Worm (Caenorhabditis elegans) whole organism, L4 larva: ENCODE data around the gene clec-185.

Experiments used
- dmd-6 ChIP-seq: fragments of 200-800 bp; sonication (Bioruptor generic); IDR thresholded peaks from 2 replicates; pipeline ENCODE4 v1.3.6; 2022; ENCODE audit warnings: missing genetic modification reagents, missing genetic modification characterization, missing compliant biosample characterization
- fkh-10 ChIP-seq: fragments of 150-350 bp; optimal IDR thresholded peaks from 2 replicates; lab custom pipeline; 2014; ENCODE audit warnings: missing biosample characterization, missing genetic modification reagents, missing genetic modification characterization
- madf-9 ChIP-seq: fragments of 200-800 bp; sonication (Bioruptor generic); conservative IDR thresholded peaks from 2 replicates; pipeline ENCODE4 v1.3.6; 2022; ENCODE audit warnings: missing genetic modification reagents, missing genetic modification characterization, missing compliant biosample characterization
- unc-62 ChIP-seq, 3 experiments: fragments of 150-350 bp in 1 of 3; sonication (generic microtip); optimal IDR thresholded peaks in 2 of 3; peaks in 1 of 3; 1 replicate in 1 of 3; 2 replicates in 2 of 3; lab custom pipeline; 2014 to 2017; ENCODE audit warnings: missing biosample characterization in 3 of 3, missing genetic modification characterization in 3 of 3, missing genetic modification reagents in 3 of 3, missing genotype in 1 of 3
- zag-1 ChIP-seq: fragments of 150-350 bp; optimal IDR thresholded peaks from 2 replicates; lab custom pipeline; 2014; ENCODE audit warnings: missing biosample characterization, missing genetic modification characterization
- zip-11 ChIP-seq: fragments of 200-800 bp; sonication (Bioruptor generic); IDR thresholded peaks from 2 replicates; pipeline ENCODE4 v1.3.6; 2022; ENCODE audit warnings: missing genetic modification characterization, missing compliant biosample characterization

DNA sequence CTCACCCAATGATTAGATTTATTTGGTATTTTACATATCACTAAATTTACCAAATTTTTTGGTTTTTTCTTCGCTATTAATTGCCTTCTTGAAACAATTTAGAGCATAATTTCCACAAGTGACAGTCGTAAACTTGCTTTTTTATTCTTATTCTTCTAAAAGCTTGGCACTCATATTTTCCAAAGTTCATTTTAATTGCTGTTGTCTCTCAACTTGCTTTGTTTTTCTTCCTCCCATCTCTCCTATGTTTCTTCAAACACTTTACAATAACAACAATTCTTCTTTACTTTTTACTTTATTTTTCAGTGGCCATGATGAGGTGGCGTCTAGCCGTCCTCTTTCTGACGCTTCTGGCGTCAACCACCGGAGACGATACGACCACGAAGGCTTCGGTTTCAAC, 29.9 kb downstream of the clec-185 start, which contains the start of gene igdb-2:
- TF ChIP-seq dmd-6 (GFP tag; lab: Robert Waterston, UW), result no peak
- TF ChIP-seq unc-62 (GFP tag; optimal IDR thresholded peaks at IDR 0.05 in 1 of 2; lab: Kevin White, UChicago), result no peak
- TF ChIP-seq unc-62 (tag; optimal IDR thresholded peaks at IDR 0.05; lab: Kevin White, UChicago), result no peak
- TF ChIP-seq zip-11 (GFP tag; lab: Robert Waterston, UW), result no peak
- no peak for TF ChIP-seq madf-9 (GFP tag; lab: Robert Waterston, UW)
- no peak for TF ChIP-seq zag-1 (tag; lab: Kevin White, UChicago)
- TF ChIP-seq fkh-10 (GFP tag; lab: Kevin White, UChicago), result no peak
